Worm (Caenorhabditis elegans) whole organism, dauer: Measurements from ENCODE around the gene F13C5.2.

ENCODE experiments used
- unc-62 ChIP-seq: sonication (generic microtip); optimal IDR thresholded peaks from 2 replicates; lab custom pipeline; 2017; ENCODE audit warnings: missing biosample characterization, missing genetic modification reagents, missing genetic modification characterization

The F13C5.2 gene

DNA sequence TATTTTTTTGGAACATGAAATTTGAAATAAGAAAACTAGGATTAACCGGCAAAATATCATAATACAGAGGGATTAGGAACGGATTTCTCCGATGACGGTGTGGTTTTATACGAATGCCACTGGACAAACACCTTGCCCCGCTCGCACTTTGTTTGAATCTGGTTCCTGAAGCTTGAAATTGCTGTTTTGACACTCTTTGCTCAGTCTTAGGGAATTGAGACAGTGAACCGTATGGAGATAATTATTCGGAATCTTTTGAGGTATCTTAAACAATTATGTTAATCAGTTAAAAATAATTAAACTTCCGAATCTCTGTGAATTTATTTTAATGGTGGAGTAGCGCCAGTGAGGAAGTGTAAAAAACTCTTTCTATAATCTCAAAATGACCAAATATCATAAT lies 5.7 kb downstream of the F13C5.2 start, which contains the start of gene F13C5.3:
F13C5.3 (minus strand) TSS at position 101 of the 400 bp plus-strand sequence.
- no peak for TF ChIP-seq unc-62 (GFP tag; lab: Kevin White, UChicago)

ce11 chrX:600671-601070 lies 6.9 kb downstream of the F13C5.2 start:
- no peak for TF ChIP-seq unc-62 (GFP tag; lab: Kevin White, UChicago)

DNA sequence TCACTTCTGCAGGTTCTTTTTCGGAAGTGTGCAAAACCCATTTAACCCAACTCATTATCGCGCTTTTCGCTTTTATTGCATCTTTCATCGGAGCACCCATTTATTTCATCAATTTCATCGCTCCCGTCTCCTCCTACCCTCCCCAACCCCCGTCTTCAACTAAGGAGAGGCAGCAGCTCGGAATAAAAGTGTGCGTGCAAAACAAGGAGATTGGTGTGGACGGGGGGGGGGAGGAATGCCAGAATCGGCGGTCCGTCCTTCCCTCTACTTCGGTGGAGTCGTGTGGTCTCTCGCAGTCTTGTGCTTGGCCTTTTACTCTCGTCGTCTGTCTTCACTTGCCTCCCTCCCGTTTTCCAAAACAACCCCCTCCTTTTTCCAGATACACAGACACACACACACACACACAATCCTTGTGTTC lies 7.6 kb downstream of the F13C5.2 start:
- no peak for TF ChIP-seq unc-62 (GFP tag; lab: Kevin White, UChicago)

- TF ChIP-seq unc-62 (GFP tag; lab: Kevin White, UChicago), result no peak
Observed at ce11 chrX:601860-602259, 8.1 kb downstream of the F13C5.2 start, which contains the start of gene F13C5.1. Gene F13C5.1, plus strand, starts transcription at chrX:602160.

- TF ChIP-seq unc-62 (GFP tag; lab: Kevin White, UChicago), result no peak
Observed at ce11 chrX:608392-608791, 14.6 kb downstream of the F13C5.2 start, which contains the start of gene F13C5.5. Gene F13C5.5, minus strand, starts transcription at chrX:608492.

DNA sequence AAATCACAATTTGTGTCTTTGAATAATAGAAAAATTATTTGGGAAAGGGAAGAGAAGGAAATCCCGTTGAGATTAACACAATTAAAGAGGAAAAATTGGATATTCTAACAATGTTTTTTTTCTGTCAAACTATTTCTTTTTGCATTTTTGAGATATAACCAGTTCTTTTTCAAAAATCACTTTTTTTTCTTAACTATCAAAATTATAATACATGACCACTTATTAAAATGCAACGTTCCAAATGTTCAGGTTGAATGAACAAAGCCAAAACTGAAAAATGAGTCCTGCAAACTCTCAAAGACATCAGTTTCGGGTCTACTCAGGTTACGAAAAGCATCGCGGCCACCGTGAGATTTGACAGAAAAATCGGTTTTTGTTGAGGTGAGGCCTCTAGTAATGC lies 15.8 kb downstream of the F13C5.2 start:
- no peak for TF ChIP-seq unc-62 (GFP tag; lab: Kevin White, UChicago)

DNA sequence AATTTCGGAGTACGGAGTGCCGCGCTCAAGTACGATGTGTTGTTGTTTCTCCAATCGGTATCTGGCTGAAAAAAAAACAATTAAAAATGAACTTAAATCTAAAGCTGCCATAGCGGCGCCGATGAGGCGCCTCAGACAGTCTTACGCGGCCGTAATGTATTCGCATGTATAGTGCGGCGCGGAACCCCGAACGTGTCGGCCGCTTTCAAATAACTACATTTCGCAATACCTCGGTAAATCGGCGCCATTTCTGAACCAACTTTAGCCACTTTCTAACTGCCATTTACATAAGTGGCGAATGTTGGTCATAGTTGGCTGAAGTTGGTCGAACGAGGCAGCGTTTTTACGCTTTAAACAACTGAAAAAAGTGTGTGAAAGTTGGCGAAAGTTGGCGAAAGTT lies 19.0 kb downstream of the F13C5.2 start:
- TF ChIP-seq unc-62 (GFP tag; lab: Kevin White, UChicago), result no peak

ce11 chrX:617730-618129 lies 24.0 kb downstream of the F13C5.2 start:
- TF ChIP-seq unc-62 (GFP tag; lab: Kevin White, UChicago), result no peak

ce11 chrX:621190-621589 lies 27.4 kb downstream of the F13C5.2 start, which contains the start of gene unc-96:
Gene unc-96, minus strand, starts transcription at chrX:621290.
- TF ChIP-seq unc-62 (GFP tag; lab: Kevin White, UChicago), result no peak

ce11 chrX:621688-622087 lies 27.9 kb downstream of the F13C5.2 start:
- TF ChIP-seq unc-62 (GFP tag; lab: Kevin White, UChicago), result no peak

DNA sequence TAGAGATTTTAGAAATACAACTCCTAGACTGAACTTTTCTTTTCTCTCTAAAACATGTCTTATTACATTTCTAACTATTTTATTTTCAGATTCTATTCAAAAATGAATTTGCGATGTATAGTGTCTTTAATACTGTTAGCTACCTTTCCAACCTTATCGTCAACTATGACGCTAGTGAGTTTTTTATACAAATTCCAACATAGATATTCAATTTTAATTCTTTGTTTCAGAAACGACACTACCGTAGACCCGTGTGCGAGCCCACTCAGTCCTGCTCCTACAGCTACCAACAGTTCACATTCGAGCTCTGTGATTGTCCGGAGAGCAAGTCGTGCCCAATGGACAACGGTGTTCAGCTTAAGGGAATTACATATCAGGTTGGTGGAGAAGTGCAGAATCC lies 35.4 kb downstream of the F13C5.2 start, which contains the start of gene M6.4:
M6.4 (plus strand) TSS at position 55 of the 400 bp plus-strand sequence.
- no peak for TF ChIP-seq unc-62 (GFP tag; lab: Kevin White, UChicago)

DNA sequence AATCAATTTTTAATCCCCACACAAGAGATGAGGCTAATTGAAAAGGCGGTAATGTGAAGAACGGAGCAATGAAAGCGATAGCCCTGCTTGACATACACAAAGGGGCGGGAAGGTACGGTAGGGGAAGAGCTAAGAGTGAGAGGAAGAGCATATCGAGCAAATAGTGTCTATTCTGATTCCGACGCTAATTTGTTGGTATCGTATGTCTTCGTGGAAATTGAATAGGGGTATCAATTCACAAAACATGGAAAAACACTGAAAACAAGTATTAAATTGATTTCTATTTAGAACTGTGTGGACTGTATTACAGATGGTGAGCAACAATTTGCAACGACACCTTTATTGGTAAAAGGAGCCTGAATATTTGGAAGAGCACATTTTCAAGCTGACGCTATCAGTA lies 43.1 kb downstream of the F13C5.2 start, which contains the start of gene pha-2:
pha-2 (minus strand) TSS at position 101 of the 400 bp plus-strand sequence.
- TF ChIP-seq unc-62 (GFP tag; lab: Kevin White, UChicago), result no peak

ce11 chrX:637588-637987 lies 43.8 kb downstream of the F13C5.2 start:
- TF ChIP-seq unc-62 (GFP tag; lab: Kevin White, UChicago), result no peak

- TF ChIP-seq unc-62 (GFP tag; lab: Kevin White, UChicago), result no peak
Observed at ce11 chrX:641440-641839, 47.7 kb downstream of the F13C5.2 start, which contains the start of gene M6.11. Gene M6.11, minus strand, starts transcription at chrX:641540.

ce11 chrX:642817-643216 lies 49.1 kb downstream of the F13C5.2 start:
- no peak for TF ChIP-seq unc-62 (GFP tag; lab: Kevin White, UChicago)

DNA sequence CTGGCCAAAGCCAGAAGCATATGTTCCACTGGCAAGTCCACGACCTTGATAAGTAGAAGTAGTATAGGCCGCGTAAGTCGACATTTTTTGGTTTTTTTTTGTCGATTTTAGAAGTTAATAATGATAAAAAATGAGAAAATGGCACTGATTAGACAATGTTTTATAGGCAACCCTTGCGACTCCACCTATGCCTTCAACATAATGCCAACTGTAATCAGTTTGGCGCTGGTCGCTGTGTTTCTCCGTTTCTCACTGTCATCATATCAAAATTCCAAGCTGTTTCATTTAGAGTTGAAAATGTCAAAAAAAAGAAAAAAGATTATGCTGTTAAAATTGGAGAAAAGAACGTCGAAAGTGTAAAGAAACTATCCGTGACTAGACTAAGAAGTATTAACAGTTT lies 51.8 kb downstream of the F13C5.2 start:
- no peak for TF ChIP-seq unc-62 (GFP tag; lab: Kevin White, UChicago)
